Worm (Caenorhabditis elegans): ENCODE results near the gene lgc-6.

lgc-6 gene

ce11 chrIV:8376923-8377322, 37.2 kb downstream of the lgc-6 start:
- TF ChIP-seq nhr-129 (tag; optimal IDR thresholded peaks at IDR 0.05) (peak; percentile 81), R02D3.7 (tag; optimal IDR thresholded peaks at IDR 0.05) (no peak), unc-55 (GFP tag; optimal IDR thresholded peaks at IDR 0.05) (peak; percentile 41), fos-1 (tag; optimal IDR thresholded peaks at IDR 0.05) (peak; percentile 43), sem-4 (tag; optimal IDR thresholded peaks at IDR 0.05) (no peak), nhr-12 (tag; optimal IDR thresholded peaks at IDR 0.05) (no peak), nhr-6 (tag; optimal IDR thresholded peaks at IDR 0.05) (no peak), mdl-1 (tag; optimal IDR thresholded peaks at IDR 0.05) (no peak), crh-2 (tag; optimal IDR thresholded peaks at IDR 0.05) (peak; percentile 46), ztf-1 (GFP tag; conservative IDR thresholded peaks at IDR 0.05) (no peak), lin-13 (GFP tag; optimal IDR thresholded peaks at IDR 0.05) (no peak), elt-1 (tag; optimal IDR thresholded peaks at IDR 0.05) (no peak), C34F6.9 (tag; optimal IDR thresholded peaks at IDR 0.05) (peak; percentile 84)

- TF ChIP-seq sma-3 (GFP tag; optimal IDR thresholded peaks at IDR 0.05), result no peak
- no peak for TF ChIP-seq unc-62 (GFP tag; optimal IDR thresholded peaks at IDR 0.05)
- TF ChIP-seq ztf-11 (tag; optimal IDR thresholded peaks at IDR 0.05), result no peak
- no peak for TF ChIP-seq gmeb-1 (tag; optimal IDR thresholded peaks at IDR 0.05)
- peak; percentile 3 for TF ChIP-seq Y55F3AM.14 (GFP tag; optimal IDR thresholded peaks at IDR 0.05)
- TF ChIP-seq crh-2 (tag; optimal IDR thresholded peaks at IDR 0.05), result peak; percentile 20
These were observed 37.8 kb downstream of the lgc-6 start, which contains the start of gene D2096.7 for ce11 chrIV:8377501-8377900. D2096.7 (minus strand) TSS chrIV:8377630.

DNA sequence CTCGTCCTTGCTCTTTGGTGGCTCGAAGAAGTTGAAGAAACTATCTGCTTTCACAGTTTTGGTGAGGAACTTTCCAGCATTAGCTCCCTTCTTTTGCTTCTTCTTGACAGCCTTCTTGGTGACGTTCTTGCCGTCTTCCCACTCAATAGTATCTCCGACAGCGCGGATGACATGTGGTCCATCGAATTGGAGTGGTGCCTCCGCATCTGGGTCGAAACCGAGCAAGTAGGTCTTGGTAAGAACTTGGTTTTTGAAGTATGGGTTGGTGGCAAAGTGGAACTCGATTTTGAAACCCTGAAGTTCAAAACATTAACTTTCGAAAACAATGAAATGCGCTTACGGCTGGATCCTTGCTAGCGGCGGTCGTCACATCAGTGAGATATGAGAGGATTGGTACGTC, 38.5 kb downstream of the lgc-6 start:
- TF ChIP-seq unc-39 (tag; optimal IDR thresholded peaks at IDR 0.05), result no peak

ce11 chrIV:8379278-8379677, 39.5 kb downstream of the lgc-6 start, which contains the start of gene nap-1:
nap-1 (minus strand) TSS chrIV:8379319.
- TF ChIP-seq ama-1 (optimal IDR thresholded peaks at IDR 0.05) (no peak), nhr-237 (tag; optimal IDR thresholded peaks at IDR 0.05) (no peak), ztf-1 (GFP tag; conservative IDR thresholded peaks at IDR 0.05) (no peak), unc-55 (GFP tag; optimal IDR thresholded peaks at IDR 0.05) (peak; percentile 95), nhr-6 (tag; optimal IDR thresholded peaks at IDR 0.05) (no peak), ztf-11 (tag; optimal IDR thresholded peaks at IDR 0.05) (no peak), elt-3 (tag; optimal IDR thresholded peaks at IDR 0.05) (no peak), elt-1 (tag; optimal IDR thresholded peaks at IDR 0.05) (no peak), ZK546.5 (tag; optimal IDR thresholded peaks at IDR 0.05) (peak; percentile 8), mdl-1 (tag; optimal IDR thresholded peaks at IDR 0.05) (peak in 1 of 2 experiments; percentile 11), nhr-129 (tag; optimal IDR thresholded peaks at IDR 0.05) (peak; percentile 87), unc-62 (GFP tag; optimal IDR thresholded peaks at IDR 0.05) (no peak), aly-2 (tag; optimal IDR thresholded peaks at IDR 0.05) (no peak), ceh-82 (tag; optimal IDR thresholded peaks at IDR 0.05) (peak; percentile 19), lin-13 (GFP tag; optimal IDR thresholded peaks at IDR 0.05) (peak; percentile 63), ztf-4 (tag; optimal IDR thresholded peaks at IDR 0.05) (no peak), lin-11 (tag; optimal IDR thresholded peaks at IDR 0.05) (peak; percentile 2), sem-4 (tag; optimal IDR thresholded peaks at IDR 0.05) (peak; percentile 0), nhr-10 (tag; optimal IDR thresholded peaks at IDR 0.05) (no peak), nhr-21 (tag; optimal IDR thresholded peaks at IDR 0.05) (peak; percentile 55), skn-1 (tag; optimal IDR thresholded peaks at IDR 0.05) (peak; percentile 17), nhr-11 (tag; optimal IDR thresholded peaks at IDR 0.05) (no peak), nhr-77 (tag; optimal IDR thresholded peaks at IDR 0.05) (no peak), sma-9 (GFP tag; optimal IDR thresholded peaks at IDR 0.05) (peak; percentile 71), sma-9 (tag; optimal IDR thresholded peaks at IDR 0.05) (no peak), sma-3 (GFP tag; optimal IDR thresholded peaks at IDR 0.05) (peak; percentile 44), C34F6.9 (tag; optimal IDR thresholded peaks at IDR 0.05) (peak; percentile 88), lsy-2 (tag; optimal IDR thresholded peaks at IDR 0.05) (peak; percentile 63 to 90), unc-39 (tag; optimal IDR thresholded peaks at IDR 0.05) (no peak), Y55F3AM.14 (GFP tag; optimal IDR thresholded peaks at IDR 0.05) (no peak), snpc-4 (tag; optimal IDR thresholded peaks at IDR 0.05) (peak; percentile 66), mab-5 (tag; optimal IDR thresholded peaks at IDR 0.05) (peak; percentile 53), peb-1 (tag; optimal IDR thresholded peaks at IDR 0.05) (no peak), nhr-25 (tag; optimal IDR thresholded peaks at IDR 0.05) (peak; percentile 73), alr-1 (tag; optimal IDR thresholded peaks at IDR 0.05) (no peak), egl-27 (tag; optimal IDR thresholded peaks at IDR 0.05) (no peak), gmeb-1 (tag; optimal IDR thresholded peaks at IDR 0.05) (peak; percentile 76), dmd-4 (tag; optimal IDR thresholded peaks at IDR 0.05) (no peak), mbf-1 (tag; optimal IDR thresholded peaks at IDR 0.05) (no peak), R02D3.7 (tag; optimal IDR thresholded peaks at IDR 0.05) (peak; percentile 90), nhr-12 (tag; optimal IDR thresholded peaks at IDR 0.05) (no peak), fos-1 (tag; optimal IDR thresholded peaks at IDR 0.05) (peak; percentile 61), zag-1 (tag; optimal IDR thresholded peaks at IDR 0.05) (no peak), F13H6.1 (tag; optimal IDR thresholded peaks at IDR 0.05) (peak; percentile 46), ceh-16 (tag; optimal IDR thresholded peaks at IDR 0.05) (no peak), lin-39 (tag; optimal IDR thresholded peaks at IDR 0.05) (no peak), crh-2 (tag; optimal IDR thresholded peaks at IDR 0.05) (peak; percentile 73)

All from whole organism, L2 larva.